Fruit fly (Drosophila melanogaster): Measurements from ENCODE around the gene ND-B14.5B.

Gene ND-B14.5B

DNA sequence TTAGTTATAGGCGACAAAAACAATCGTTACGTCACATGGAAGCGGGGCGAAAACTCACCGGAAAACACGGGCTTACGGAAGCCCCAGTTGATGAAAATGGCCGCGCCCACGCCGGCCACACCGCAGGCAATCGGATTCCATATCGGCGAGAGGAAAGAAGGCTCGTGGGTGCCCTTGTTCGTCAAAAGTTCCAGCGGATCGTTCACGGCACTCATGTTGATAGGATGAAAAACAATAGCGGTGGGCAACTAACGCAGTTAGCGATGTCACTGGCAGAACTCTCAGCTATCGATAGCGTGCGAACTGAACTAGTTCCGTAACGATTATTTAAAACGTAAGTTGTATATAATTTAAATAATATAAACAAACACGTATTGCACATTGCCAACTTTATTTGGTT is at the start of gene ND-B14.5B (continued):
- TF ChIP-seq CG10321 (GFP tag; IDR thresholded peaks at IDR 0.05) (no peak), az2 (GFP tag; optimal IDR thresholded peaks at IDR 0.05) (no peak), onecut (GFP tag; IDR thresholded peaks at IDR 0.05) (0 out of 2 replicates have a peak, but pooled peaks have one; percentile 29), CG15073 (GFP tag; optimal IDR thresholded peaks at IDR 0.05) (no peak), br (optimal IDR thresholded peaks at IDR 0.05) (no peak), sna (GFP tag; IDR thresholded peaks at IDR 0.05; ENCODE audit: partially characterized antibody) (peak; percentile 36), pzg (GFP tag; optimal IDR thresholded peaks at IDR 0.05) (peak; percentile 59), CG9609 (GFP tag; optimal IDR thresholded peaks at IDR 0.05) (no peak), dpn (GFP tag; optimal IDR thresholded peaks at IDR 0.05) (no peak), amos (GFP tag; IDR thresholded peaks at IDR 0.05; ENCODE audit: partially characterized antibody) (peak; percentile 81), CG12769 (tag; optimal IDR thresholded peaks at IDR 0.05) (no peak), CG11456 (GFP tag; IDR thresholded peaks at IDR 0.05) (no peak), CG10543 (GFP tag; optimal IDR thresholded peaks at IDR 0.05) (no peak), mld (GFP tag; IDR thresholded peaks at IDR 0.05; ENCODE audit: partially characterized antibody) (peak; percentile 66; the same call in 2 of the 3 replicates), knrl (GFP tag; IDR thresholded peaks at IDR 0.05; ENCODE audit: partially characterized antibody) (peak; percentile 73), CG12236 (GFP tag; optimal IDR thresholded peaks at IDR 0.05) (no peak), CG14860 (GFP tag; IDR thresholded peaks at IDR 0.05; ENCODE audit: partially characterized antibody) (peak; percentile 61), CG17802 (tag; optimal IDR thresholded peaks at IDR 0.05) (no peak), btn (GFP tag; optimal IDR thresholded peaks at IDR 0.05) (no peak), sc (optimal IDR thresholded peaks at IDR 0.05) (no peak), sc (GFP tag; optimal IDR thresholded peaks at IDR 0.05) (no peak), Doc3 (GFP tag; IDR thresholded peaks at IDR 0.05; ENCODE audit: partially characterized antibody) (peak; percentile 66; the same call in 2 of the 3 replicates), Sry-δ (GFP tag; optimal IDR thresholded peaks at IDR 0.05) (peak; percentile 88), dan (GFP tag; IDR thresholded peaks at IDR 0.05) (no peak), jing (GFP tag; optimal IDR thresholded peaks at IDR 0.05) (no peak), CG8290 (GFP tag; optimal IDR thresholded peaks at IDR 0.05) (no peak), CG8290 (tag; optimal IDR thresholded peaks at IDR 0.05) (peak in 1 of 2 experiments; percentile 1), stwl (tag; optimal IDR thresholded peaks at IDR 0.05) (peak; percentile 40), chn (GFP tag; optimal IDR thresholded peaks at IDR 0.05) (no peak), pfk (GFP tag; optimal IDR thresholded peaks at IDR 0.05) (no peak), CG13296 (GFP tag; optimal IDR thresholded peaks at IDR 0.05) (no peak), ato (GFP tag; IDR thresholded peaks at IDR 0.05; ENCODE audit: partially characterized antibody) (peak; percentile 53), CG42726 (GFP tag; IDR thresholded peaks at IDR 0.05; ENCODE audit: partially characterized antibody) (peak; percentile 63; the same call in 1 of the 2 replicates), CG10654 (GFP tag; optimal IDR thresholded peaks at IDR 0.05) (no peak), NC2β (GFP tag; optimal IDR thresholded peaks at IDR 0.05) (no peak), Ets97D (GFP tag; optimal IDR thresholded peaks at IDR 0.05) (no peak), eyg (GFP tag; optimal IDR thresholded peaks at IDR 0.05) (no peak), usp (GFP tag; optimal IDR thresholded peaks at IDR 0.05) (no peak), CG15514 (GFP tag; optimal IDR thresholded peaks at IDR 0.05) (peak; percentile 99), Camta (GFP tag; optimal IDR thresholded peaks at IDR 0.05) (no peak), CG10209 (GFP tag; optimal IDR thresholded peaks at IDR 0.05) (no peak), esg (GFP tag; conservative IDR thresholded peaks at IDR 0.05) (no peak), zf30C (GFP tag; optimal IDR thresholded peaks at IDR 0.05) (no peak), Trl (optimal IDR thresholded peaks at IDR 0.05) (no peak), Trl (GFP tag; optimal IDR thresholded peaks at IDR 0.05) (no peak), abd-A (tag; optimal IDR thresholded peaks at IDR 0.05) (no peak), psq (GFP tag; optimal IDR thresholded peaks at IDR 0.05) (no peak), CG6689 (GFP tag; IDR thresholded peaks at IDR 0.05) (no peak), CG1603 (tag; optimal IDR thresholded peaks at IDR 0.05) (peak; percentile 25), BEAF-32 (GFP tag; optimal IDR thresholded peaks at IDR 0.05) (peak; percentile 79), CG16813 (GFP tag; IDR thresholded peaks at IDR 0.05; ENCODE audit: partially characterized antibody) (peak; percentile 71), CG4282 (GFP tag; optimal IDR thresholded peaks at IDR 0.05) (no peak)

All from whole organism, embryonic.